Fruit fly (Drosophila melanogaster): ENCODE results near the gene CG31915.
A peak's percentile ranks its signal among the peaks of the same experiment; 100 is the strongest.

The CG31915 gene

dm6 chr2L:5569503-5569902 lies 41.6 kb downstream of the CG31915 start (continued):
- TF ChIP-seq CG18011 (GFP tag; optimal IDR thresholded peaks at IDR 0.05) (no peak), CG15601 (tag; optimal IDR thresholded peaks at IDR 0.05) (no peak), MTF-1 (GFP tag; optimal IDR thresholded peaks at IDR 0.05; ENCODE audit: borderline replicate concordance) (no peak), Antp (GFP tag; optimal IDR thresholded peaks at IDR 0.05) (no peak), E2f2 (GFP tag; IDR thresholded peaks at IDR 0.05) (peak; percentile 18; the same call in 1 of the 2 replicates), grn (GFP tag; optimal IDR thresholded peaks at IDR 0.05) (no peak), dm (GFP tag; optimal IDR thresholded peaks at IDR 0.05) (no peak), zen (tag; optimal IDR thresholded peaks at IDR 0.05) (no peak), Hmx (GFP tag; optimal IDR thresholded peaks at IDR 0.05) (no peak), CG13775 (GFP tag; optimal IDR thresholded peaks at IDR 0.05) (no peak), Dref (GFP tag; IDR thresholded peaks at IDR 0.05) (no peak), chinmo (GFP tag; IDR thresholded peaks at IDR 0.05; ENCODE audit: partially characterized antibody) (no peak), sug (tag; optimal IDR thresholded peaks at IDR 0.05) (no peak), Sox102F (GFP tag; optimal IDR thresholded peaks at IDR 0.05) (peak; percentile 45), CG6683 (GFP tag; optimal IDR thresholded peaks at IDR 0.05) (no peak), her (GFP tag; optimal IDR thresholded peaks at IDR 0.05) (no peak), sr (GFP tag; IDR thresholded peaks at IDR 0.05) (no peak), Dip2 (GFP tag; IDR thresholded peaks at IDR 0.05) (no peak), sima (GFP tag; optimal IDR thresholded peaks at IDR 0.05) (no peak), vnd (GFP tag; IDR thresholded peaks at IDR 0.05; ENCODE audit: partially characterized antibody) (no peak), Optix (GFP tag; IDR thresholded peaks at IDR 0.05) (no peak), CkIIα-i1 (GFP tag; IDR thresholded peaks at IDR 0.05) (no peak), fru (optimal IDR thresholded peaks at IDR 0.05) (no peak), vvl (GFP tag; IDR thresholded peaks at IDR 0.05) (no peak), CG2120 (GFP tag; optimal IDR thresholded peaks at IDR 0.05) (peak; percentile 67), stc (GFP tag; IDR thresholded peaks at IDR 0.05) (no peak), so (GFP tag; IDR thresholded peaks at IDR 0.05) (no peak), CG2875 (GFP tag; optimal IDR thresholded peaks at IDR 0.05) (no peak), CG11504 (tag; optimal IDR thresholded peaks at IDR 0.05) (peak; percentile 52), eve (GFP tag; optimal IDR thresholded peaks at IDR 0.05) (no peak), HLH3B (GFP tag; IDR thresholded peaks at IDR 0.05) (no peak; the same call in 1 of the 2 replicates), Rx (GFP tag; IDR thresholded peaks at IDR 0.05) (no peak), CG6791 (GFP tag; IDR thresholded peaks at IDR 0.05; ENCODE audit: partially characterized antibody) (no peak), aop (GFP tag; IDR thresholded peaks at IDR 0.05) (no peak), CG8281 (tag; optimal IDR thresholded peaks at IDR 0.05) (no peak), lilli (GFP tag; optimal IDR thresholded peaks at IDR 0.05) (peak; percentile 32), pum (GFP tag; optimal IDR thresholded peaks at IDR 0.05) (no peak), ems (GFP tag; optimal IDR thresholded peaks at IDR 0.05) (no peak), lmd (GFP tag; IDR thresholded peaks at IDR 0.05) (peak; percentile 46; the same call in 1 of the 2 replicates), odd (GFP tag; optimal IDR thresholded peaks at IDR 0.05) (no peak), hb (GFP tag; IDR thresholded peaks at IDR 0.05; ENCODE audit: partially characterized antibody) (no peak), CG10147 (GFP tag; optimal IDR thresholded peaks at IDR 0.05) (no peak), br (optimal IDR thresholded peaks at IDR 0.05) (no peak), B-H2 (GFP tag; optimal IDR thresholded peaks at IDR 0.05) (no peak), CG1602 (GFP tag; optimal IDR thresholded peaks at IDR 0.05) (peak; percentile 1), CG10543 (GFP tag; optimal IDR thresholded peaks at IDR 0.05) (no peak), PHDP (tag; optimal IDR thresholded peaks at IDR 0.05) (no peak), tup (GFP tag; optimal IDR thresholded peaks at IDR 0.05) (no peak), CG15696 (tag; optimal IDR thresholded peaks at IDR 0.05) (no peak), CG12942 (GFP tag; optimal IDR thresholded peaks at IDR 0.05) (no peak), CG6765 (GFP tag; optimal IDR thresholded peaks at IDR 0.05) (no peak), CG30431 (GFP tag; optimal IDR thresholded peaks at IDR 0.05) (no peak), CHES-1-like (GFP tag; optimal IDR thresholded peaks at IDR 0.05) (no peak)
